Fruit fly (Drosophila melanogaster): ENCODE data around the gene emei.

The emei gene

DNA sequence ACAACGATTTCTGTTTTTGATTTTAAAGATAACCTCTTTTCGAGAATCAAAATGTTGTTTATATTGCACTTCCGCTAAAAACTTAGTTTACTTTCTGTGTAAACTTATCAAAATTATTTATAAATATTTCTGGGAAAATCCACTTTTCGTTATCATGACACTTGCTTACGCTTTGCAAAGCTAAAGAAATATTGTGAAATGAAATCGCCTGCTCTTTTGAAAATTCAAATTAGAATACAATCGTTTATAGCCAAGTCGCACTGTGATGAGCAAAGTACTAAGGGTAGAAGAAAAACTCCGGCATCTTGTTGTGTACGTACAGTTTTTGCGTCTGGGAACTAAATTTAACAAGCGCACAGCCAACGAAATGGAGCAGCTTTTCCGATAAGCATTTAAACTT lies 14.9 kb downstream of the emei start:
- TF ChIP-seq Eip74EF (GFP tag; optimal IDR thresholded peaks at IDR 0.05) (peak in 1 of 2 experiments; percentile 20), Myb (GFP tag; optimal IDR thresholded peaks at IDR 0.05) (no peak), tll (GFP tag; optimal IDR thresholded peaks at IDR 0.05) (no peak), CG33557 (GFP tag; optimal IDR thresholded peaks at IDR 0.05) (no peak), CG9727 (GFP tag; optimal IDR thresholded peaks at IDR 0.05) (no peak), odd (GFP tag; optimal IDR thresholded peaks at IDR 0.05) (no peak), nmo (GFP tag; optimal IDR thresholded peaks at IDR 0.05) (peak; percentile 14), ash1 (GFP tag; optimal IDR thresholded peaks at IDR 0.05) (no peak), HLH3B (GFP tag; IDR thresholded peaks at IDR 0.05) (0 out of 2 replicates have a peak, but pooled peaks have one; percentile 21), CG13123 (GFP tag; optimal IDR thresholded peaks at IDR 0.05) (no peak), CG4424 (GFP tag; optimal IDR thresholded peaks at IDR 0.05) (peak; percentile 20), NfI (GFP tag; optimal IDR thresholded peaks at IDR 0.05) (peak; percentile 23), CG18011 (GFP tag; optimal IDR thresholded peaks at IDR 0.05) (no peak), oc (tag; optimal IDR thresholded peaks at IDR 0.05) (no peak), Vsx1 (GFP tag; optimal IDR thresholded peaks at IDR 0.05) (no peak), CG7745 (tag; optimal IDR thresholded peaks at IDR 0.05) (no peak), kay (GFP tag; optimal IDR thresholded peaks at IDR 0.05) (no peak), Rfx (GFP tag; IDR thresholded peaks at IDR 0.05) (0 out of 2 replicates have a peak, but pooled peaks have one; percentile 20), run (tag; optimal IDR thresholded peaks at IDR 0.05) (no peak), Ssrp (tag; optimal IDR thresholded peaks at IDR 0.05) (peak; percentile 11), fd96Cb (tag; optimal IDR thresholded peaks at IDR 0.05) (peak; percentile 7), CG3163 (GFP tag; optimal IDR thresholded peaks at IDR 0.05) (no peak), Hr3 (GFP tag; optimal IDR thresholded peaks at IDR 0.05) (no peak), CHES-1-like (GFP tag; optimal IDR thresholded peaks at IDR 0.05) (no peak), dmrt99B (tag; optimal IDR thresholded peaks at IDR 0.05) (peak; percentile 29), CG31388 (GFP tag; optimal IDR thresholded peaks at IDR 0.05) (no peak), Ets65A (GFP tag) (peak; percentile 24), CG3726 (GFP tag; IDR thresholded peaks at IDR 0.05) (no peak), Oli (tag; optimal IDR thresholded peaks at IDR 0.05) (peak; percentile 44), CG18619 (GFP tag; optimal IDR thresholded peaks at IDR 0.05) (no peak), Pdp1 (GFP tag; optimal IDR thresholded peaks at IDR 0.05) (peak in 1 of 2 experiments; percentile 2), Sry-β (GFP tag; optimal IDR thresholded peaks at IDR 0.05) (no peak), Dll (GFP tag; IDR thresholded peaks at IDR 0.05; ENCODE audit: partially characterized antibody) (no peak), CG3407 (GFP tag; optimal IDR thresholded peaks at IDR 0.05) (no peak), grau (tag; optimal IDR thresholded peaks at IDR 0.05) (peak; percentile 89), trh (GFP tag; optimal IDR thresholded peaks at IDR 0.05) (no peak), fru (optimal IDR thresholded peaks at IDR 0.05) (no peak), CG7372 (GFP tag; IDR thresholded peaks at IDR 0.05) (no peak), lmd (GFP tag; IDR thresholded peaks at IDR 0.05) (0 out of 2 replicates have a peak, but pooled peaks have one; percentile 13), gem (tag; optimal IDR thresholded peaks at IDR 0.05) (peak; percentile 52), CG7556 (GFP tag; optimal IDR thresholded peaks at IDR 0.05) (peak; percentile 6), NK7.1 (GFP tag; optimal IDR thresholded peaks at IDR 0.05) (no peak), CG10959 (GFP tag; IDR thresholded peaks at IDR 0.05) (no peak), Med (GFP tag) (peak; percentile 79), chn (GFP tag; optimal IDR thresholded peaks at IDR 0.05) (peak; percentile 16), gsb-n (tag; optimal IDR thresholded peaks at IDR 0.05) (no peak), Rx (GFP tag; IDR thresholded peaks at IDR 0.05) (no peak), CG11504 (tag; optimal IDR thresholded peaks at IDR 0.05) (peak; percentile 46), CG7987 (GFP tag; optimal IDR thresholded peaks at IDR 0.05) (no peak), corto (GFP tag; optimal IDR thresholded peaks at IDR 0.05) (no peak)
